Worm (Caenorhabditis elegans) whole organism, L1 larva: ENCODE measurements around the gene ced-8.

Experiments
- Y116A8C.19 ChIP-seq: sonication (generic microtip); optimal IDR thresholded peaks from 2 replicates; lab custom pipeline; 2016; ENCODE audit warnings: missing compliant biosample characterization, missing genetic modification characterization, borderline replicate concordance
- alr-1 ChIP-seq: fragments of 200-800 bp; sonication (Bioruptor generic); optimal IDR thresholded peaks from 2 replicates; lab custom pipeline; 2018; ENCODE audit warnings: borderline replicate concordance, mild to moderate bottlenecking, missing genetic modification characterization, missing compliant biosample characterization
- isw-1 ChIP-seq: fragments of 200-800 bp; sonication (Bioruptor generic); IDR thresholded peaks from 2 replicates; pipeline ENCODE4 v1.3.6; 2022; ENCODE audit warnings: missing genetic modification characterization, missing compliant biosample characterization
- mep-1 ChIP-seq: fragments of 150-350 bp; optimal IDR thresholded peaks from 2 replicates; lab custom pipeline; 2014; ENCODE audit warnings: missing biosample characterization, missing genetic modification characterization
- rnt-1 ChIP-seq: sonication (generic microtip); optimal IDR thresholded peaks from 2 replicates; lab custom pipeline; 2016; ENCODE audit warnings: mild to moderate bottlenecking, missing genetic modification characterization, moderate library complexity, missing compliant biosample characterization
- skn-1 ChIP-seq: fragments of 150-350 bp; optimal IDR thresholded peaks from 2 replicates; lab custom pipeline; 2014; ENCODE audit warnings: missing biosample characterization, missing genetic modification characterization
- unc-130 ChIP-seq: fragments of 150-350 bp; optimal IDR thresholded peaks from 2 replicates; lab custom pipeline; 2017; ENCODE audit warnings: missing biosample characterization, missing genetic modification characterization, inconsistent platforms

ce11 chrX:8459789-8460188, 43.1 kb upstream of the ced-8 start:
- TF ChIP-seq isw-1 (GFP tag; lab: Robert Waterston, UW), result no peak
- no peak for TF ChIP-seq Y116A8C.19 (tag; lab: Kevin White, UChicago)
- TF ChIP-seq skn-1, result no peak
- TF ChIP-seq unc-130 (tag; lab: Kevin White, UChicago), result no peak
- no peak for TF ChIP-seq mep-1 (tag; lab: Kevin White, UChicago)
- TF ChIP-seq alr-1, result no peak
- TF ChIP-seq rnt-1 (tag; lab: Kevin White, UChicago), result no peak
